Fruit fly (Drosophila melanogaster) whole organism: ENCODE measurements around the gene CG43755.

ENCODE experiments used
- CG8478 ChIP-seq: fragments of >200 bp; optimal IDR thresholded peaks from 2 replicates; lab custom pipeline; 2018; ENCODE audit warnings: inconsistent platforms
- Dll ChIP-seq: fragments of >200 bp; optimal IDR thresholded peaks from 2 replicates; lab custom pipeline; 2017
- EcR ChIP-seq, 2 experiments: fragments of >200 bp; optimal IDR thresholded peaks; 2 replicates each; lab custom pipeline; 2017; ENCODE audit warnings: missing biosample characterization in 2 of 2, missing genetic modification characterization in 2 of 2, missing genetic modification reagents in 2 of 2
- pan ChIP-seq: fragments of >200 bp; optimal IDR thresholded peaks from 2 replicates; lab custom pipeline; 2017
- psq ChIP-seq: fragments of >200 bp; optimal IDR thresholded peaks from 2 replicates; lab custom pipeline; 2017
- usp ChIP-seq: fragments of >200 bp; optimal IDR thresholded peaks from 2 replicates; lab custom pipeline; 2017; ENCODE audit warnings: missing biosample characterization, missing genetic modification characterization, mixed read lengths

DNA sequence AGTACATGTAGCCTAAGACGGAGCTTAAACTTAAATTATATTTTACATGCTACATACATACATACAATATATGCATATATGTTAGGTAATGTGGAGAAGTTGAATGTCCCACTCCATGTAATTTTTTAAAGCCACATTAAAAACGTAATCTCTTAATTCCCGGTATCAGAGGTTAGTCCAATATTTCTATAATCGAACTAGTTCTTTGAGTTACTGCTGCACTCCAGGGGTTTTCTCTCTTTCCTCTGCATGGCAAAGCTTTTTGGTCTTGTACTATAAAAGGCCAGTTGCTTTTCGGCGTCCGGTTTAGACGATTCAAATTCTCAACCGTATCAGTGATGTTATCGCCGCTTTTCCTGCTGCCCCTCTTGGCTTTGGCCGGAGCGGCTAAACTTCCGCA lies 7.8 kb downstream of the CG43755 start, which contains the start of gene CG33127:
- TF ChIP-seq psq: no peak
- no peak for TF ChIP-seq usp (GFP tag; lab: Kevin White, UChicago)
- no peak for TF ChIP-seq pan (lab: Kevin White, UChicago)
- no peak for TF ChIP-seq CG8478
- no peak for TF ChIP-seq EcR (GFP tag; optimal IDR thresholded peaks at IDR 0.05; lab: Kevin White, UChicago)
- no peak for TF ChIP-seq Dll (lab: Kevin White, UChicago)
